Fruit fly (Drosophila melanogaster) whole organism, adult: ENCODE data around the gene alphaSnap.

Source experiments
- CG11617 ChIP-seq: fragments of 200-800 bp; sonication (Bioruptor generic); optimal IDR thresholded peaks from 2 replicates; lab custom pipeline; 2017; ENCODE audit warnings: mild to moderate bottlenecking, missing biosample characterization, missing genetic modification reagents, missing genetic modification characterization
- CG12768 ChIP-seq: fragments of 200-800 bp; sonication (Bioruptor generic); optimal IDR thresholded peaks from 2 replicates; lab custom pipeline; 2017; ENCODE audit warnings: missing biosample characterization, missing genetic modification characterization, mild to moderate bottlenecking, moderate library complexity, missing genetic modification reagents
- CG14711 ChIP-seq: fragments of 200-800 bp; sonication (Bioruptor generic); optimal IDR thresholded peaks from 2 replicates; lab custom pipeline; 2018; ENCODE audit warnings: missing biosample characterization, mild to moderate bottlenecking, missing genetic modification characterization, moderate library complexity
- CG1620 ChIP-seq: fragments of 200-800 bp; sonication (Bioruptor generic); optimal IDR thresholded peaks from 2 replicates; lab custom pipeline; 2016; ENCODE audit warnings: missing biosample characterization, missing genetic modification characterization
- CG33017 ChIP-seq: fragments of 200-800 bp; sonication (Bioruptor generic); optimal IDR thresholded peaks from 2 replicates; lab custom pipeline; 2018; ENCODE audit warnings: missing biosample characterization, mild to moderate bottlenecking, missing genetic modification characterization, moderate library complexity
- CG5204 ChIP-seq: fragments of 200-800 bp; sonication (Bioruptor generic); optimal IDR thresholded peaks from 2 replicates; lab custom pipeline; 2016; ENCODE audit warnings: missing biosample characterization, missing genetic modification characterization
- CG7045 ChIP-seq: fragments of 200-800 bp; sonication (Bioruptor generic); optimal IDR thresholded peaks from 2 replicates; lab custom pipeline; 2017; ENCODE audit warnings: missing biosample characterization, mild to moderate bottlenecking, missing genetic modification characterization
- CG7101 ChIP-seq: fragments of 200-800 bp; sonication (Bioruptor generic); optimal IDR thresholded peaks from 2 replicates; lab custom pipeline; 2018; ENCODE audit warnings: missing biosample characterization, mild to moderate bottlenecking, missing genetic modification characterization, moderate library complexity
- Clk ChIP-seq: fragments of 200-800 bp; sonication (Bioruptor generic); optimal IDR thresholded peaks from 2 replicates; lab custom pipeline; 2017; ENCODE audit warnings: missing biosample characterization, missing genetic modification characterization
- Crg-1 ChIP-seq: fragments of 200-800 bp; sonication (Bioruptor generic); optimal IDR thresholded peaks from 2 replicates; lab custom pipeline; 2016; ENCODE audit warnings: missing biosample characterization, missing genetic modification characterization
- Hr96 ChIP-seq: fragments of 200-800 bp; sonication (Bioruptor generic); optimal IDR thresholded peaks from 2 replicates; lab custom pipeline; 2016; ENCODE audit warnings: missing biosample characterization, missing genetic modification characterization
- Mnt ChIP-seq: fragments of 200-800 bp; sonication (Bioruptor generic); optimal IDR thresholded peaks from 2 replicates; lab custom pipeline; 2016; ENCODE audit warnings: missing biosample characterization, mild to moderate bottlenecking, missing genetic modification characterization
- bab1 ChIP-seq: fragments of 200-800 bp; sonication (Bioruptor generic); optimal IDR thresholded peaks from 3 replicates; lab custom pipeline; 2019; ENCODE audit warnings: missing biosample characterization, mild to moderate bottlenecking, missing genetic modification characterization, moderate library complexity
- cic ChIP-seq: fragments of 200-800 bp; sonication (Bioruptor generic); optimal IDR thresholded peaks from 2 replicates; lab custom pipeline; 2017; ENCODE audit warnings: missing biosample characterization, mild to moderate bottlenecking, missing genetic modification characterization, moderate library complexity
- cnc ChIP-seq, 2 experiments: fragments of >200 bp; optimal IDR thresholded peaks; 2 replicates each; lab custom pipeline; 2017
- kay ChIP-seq: fragments of 200-800 bp; sonication (Bioruptor generic); peaks from one replicate; lab custom pipeline; 2016; ENCODE audit warnings: missing biosample characterization, missing genetic modification characterization, borderline replicate concordance
- ovo ChIP-seq: fragments of 200-800 bp; sonication (Bioruptor generic); optimal IDR thresholded peaks from 2 replicates; lab custom pipeline; 2016; ENCODE audit warnings: missing biosample characterization, missing genetic modification characterization
- pad ChIP-seq: fragments of 200-800 bp; sonication (Bioruptor generic); optimal IDR thresholded peaks from 3 replicates; lab custom pipeline; 2017; ENCODE audit warnings: missing biosample characterization, missing genetic modification characterization, mild to moderate bottlenecking, moderate library complexity, missing genetic modification reagents
- tj ChIP-seq: fragments of 200-800 bp; sonication (Bioruptor generic); optimal IDR thresholded peaks from 3 replicates; lab custom pipeline; 2017; ENCODE audit warnings: missing biosample characterization, mild to moderate bottlenecking, missing genetic modification characterization, moderate library complexity
- toe ChIP-seq: fragments of 200-800 bp; sonication (Bioruptor generic); optimal IDR thresholded peaks from 2 replicates; lab custom pipeline; 2016; ENCODE audit warnings: missing biosample characterization, missing genetic modification characterization

Gene alphaSnap

DNA sequence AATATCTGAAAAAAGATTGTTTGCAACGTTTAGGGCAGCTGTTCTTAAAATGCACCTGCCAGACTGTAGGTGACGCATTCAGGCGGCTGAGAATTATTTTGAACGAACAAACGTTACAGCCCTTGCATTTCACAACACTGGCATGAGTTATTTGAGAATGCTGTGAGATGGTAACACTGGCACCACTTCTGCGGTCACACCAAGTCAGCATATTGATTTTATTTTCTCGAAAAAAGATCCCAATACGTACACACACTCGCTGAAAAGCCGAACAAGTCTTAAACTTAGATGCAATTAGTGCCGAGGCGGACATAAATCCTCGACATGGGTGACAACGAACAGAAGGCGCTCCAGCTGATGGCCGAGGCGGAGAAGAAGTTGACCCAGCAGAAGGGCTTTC, at the start of gene alphaSnap:
Gene alphaSnap, plus strand, starts transcription at position 164 of the 400 bp plus-strand sequence.
- peak; percentile 71 for TF ChIP-seq CG1620 (GFP tag; lab: Kevin White, UChicago)
- no peak for TF ChIP-seq CG33017 (tag; lab: Kevin White, UChicago)
- TF ChIP-seq CG7101 (tag; lab: Kevin White, UChicago): peak; percentile 45
- peak; percentile 15 for TF ChIP-seq toe (GFP tag; lab: Kevin White, UChicago)
- TF ChIP-seq Hr96 (GFP tag; lab: Kevin White, UChicago): peak; percentile 29
- TF ChIP-seq CG14711 (tag; lab: Kevin White, UChicago): peak; percentile 43
- peak; percentile 18 for TF ChIP-seq pad (GFP tag; lab: Kevin White, UChicago)
- TF ChIP-seq cic (GFP tag; lab: Kevin White, UChicago): no peak
- peak; percentile 29 for TF ChIP-seq Mnt (GFP tag; lab: Kevin White, UChicago)
- TF ChIP-seq CG11617 (GFP tag; lab: Kevin White, UChicago): no peak
- TF ChIP-seq tj (GFP tag; lab: Kevin White, UChicago): peak; percentile 6
- peak; percentile 63 for TF ChIP-seq Crg-1 (GFP tag; lab: Kevin White, UChicago)
- TF ChIP-seq kay (GFP tag; lab: Kevin White, UChicago): no peak
- TF ChIP-seq ovo (GFP tag; lab: Kevin White, UChicago): peak; percentile 15
- TF ChIP-seq bab1 (GFP tag; lab: Kevin White, UChicago): peak; percentile 43

DNA sequence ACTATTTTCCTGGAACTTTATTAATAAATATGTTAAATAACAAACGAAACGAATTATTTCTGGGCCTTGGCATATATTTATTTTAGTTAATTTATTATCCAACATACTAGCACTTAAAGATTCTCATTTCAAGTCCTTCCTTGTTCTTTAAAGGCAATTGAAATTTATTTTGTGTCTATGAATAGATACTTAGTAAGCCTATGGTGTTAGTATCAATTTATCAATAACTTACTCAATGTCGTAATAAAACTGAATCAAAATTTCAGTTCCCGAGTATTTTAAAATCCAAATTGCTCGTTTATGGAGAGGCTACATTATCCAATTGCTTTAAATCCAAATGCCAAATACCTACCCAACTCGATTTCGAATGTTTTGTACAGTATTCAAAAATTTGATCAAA, 47.9 kb upstream of the alphaSnap start, which contains the start of gene CG32228:
Gene CG32228, plus strand, starts transcription at position 301 of the 400 bp plus-strand sequence.
- TF ChIP-seq Hr96 (GFP tag; lab: Kevin White, UChicago): no peak
- no peak for TF ChIP-seq tj (GFP tag; lab: Kevin White, UChicago)
- no peak for TF ChIP-seq CG14711 (tag; lab: Kevin White, UChicago)
- TF ChIP-seq CG11617 (GFP tag; lab: Kevin White, UChicago): no peak
- no peak for TF ChIP-seq CG1620 (GFP tag; lab: Kevin White, UChicago)
- TF ChIP-seq kay (GFP tag; lab: Kevin White, UChicago): no peak
- no peak for TF ChIP-seq bab1 (GFP tag; lab: Kevin White, UChicago)
- no peak for TF ChIP-seq toe (GFP tag; lab: Kevin White, UChicago)
- no peak for TF ChIP-seq CG5204 (GFP tag; lab: Kevin White, UChicago)
- TF ChIP-seq Mnt (GFP tag; lab: Kevin White, UChicago): no peak
- no peak for TF ChIP-seq cic (GFP tag; lab: Kevin White, UChicago)
- TF ChIP-seq pad (GFP tag; lab: Kevin White, UChicago): no peak
- TF ChIP-seq cnc (optimal IDR thresholded peaks at IDR 0.05; lab: Kevin White, UChicago): no peak
- no peak for TF ChIP-seq ovo (GFP tag; lab: Kevin White, UChicago)
- TF ChIP-seq CG33017 (tag; lab: Kevin White, UChicago): no peak
- TF ChIP-seq Clk (GFP tag; lab: Kevin White, UChicago): no peak
- TF ChIP-seq CG7045 (GFP tag; lab: Kevin White, UChicago): no peak
- no peak for TF ChIP-seq Crg-1 (GFP tag; lab: Kevin White, UChicago)
- no peak for TF ChIP-seq CG12768 (GFP tag; lab: Kevin White, UChicago)
- no peak for TF ChIP-seq CG7101 (tag; lab: Kevin White, UChicago)

DNA sequence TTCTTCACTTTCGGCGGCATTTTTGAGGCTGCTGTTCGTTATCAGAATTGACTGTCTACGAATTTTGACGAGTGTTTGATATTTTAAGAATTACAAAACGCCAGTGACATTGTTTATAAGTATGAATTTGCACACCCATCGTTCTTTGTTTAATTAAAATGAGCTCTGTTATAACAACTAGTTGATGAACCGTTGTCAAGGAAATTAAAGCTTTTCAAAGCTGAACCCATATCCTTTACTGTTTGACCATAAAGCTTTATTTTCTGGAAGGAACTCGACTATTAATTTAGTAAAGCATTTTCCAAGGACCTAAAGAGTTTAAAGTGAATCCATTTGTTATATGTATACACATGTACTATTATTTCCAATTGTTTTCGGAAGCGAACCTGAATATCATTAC, 38.2 kb upstream of the alphaSnap start, which contains the start of gene CG17122:
Gene CG17122, minus strand, starts transcription at position 101 of the 400 bp plus-strand sequence.
- TF ChIP-seq Mnt (GFP tag; lab: Kevin White, UChicago) (no peak), CG7045 (GFP tag; lab: Kevin White, UChicago) (no peak), cic (GFP tag; lab: Kevin White, UChicago) (no peak), CG14711 (tag; lab: Kevin White, UChicago) (no peak), ovo (GFP tag; lab: Kevin White, UChicago) (no peak), CG33017 (tag; lab: Kevin White, UChicago) (no peak), Clk (GFP tag; lab: Kevin White, UChicago) (no peak), Hr96 (GFP tag; lab: Kevin White, UChicago) (no peak)

DNA sequence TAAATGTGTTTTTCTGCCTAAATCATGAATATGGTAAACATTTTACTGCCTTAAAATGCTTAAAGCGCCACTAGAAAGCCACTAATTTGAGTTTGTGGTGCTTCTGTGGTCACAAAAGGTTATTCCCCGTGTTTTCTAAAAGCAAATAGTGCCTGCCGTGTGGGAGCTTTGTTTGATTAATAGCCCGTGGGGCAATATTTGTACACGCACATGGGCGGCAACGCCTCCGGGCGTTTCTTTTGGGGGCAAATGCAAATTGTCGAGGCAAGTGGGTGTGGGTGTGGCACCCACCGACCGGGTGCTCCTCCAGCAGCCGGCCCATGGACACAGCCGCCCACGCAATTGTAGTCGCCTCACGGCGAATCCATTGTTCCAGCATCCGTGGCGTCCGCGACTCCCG, 37.5 kb upstream of the alphaSnap start:
- TF ChIP-seq CG33017 (tag; lab: Kevin White, UChicago): no peak
- no peak for TF ChIP-seq Clk (GFP tag; lab: Kevin White, UChicago)
- no peak for TF ChIP-seq CG5204 (GFP tag; lab: Kevin White, UChicago)
- no peak for TF ChIP-seq CG12768 (GFP tag; lab: Kevin White, UChicago)

DNA sequence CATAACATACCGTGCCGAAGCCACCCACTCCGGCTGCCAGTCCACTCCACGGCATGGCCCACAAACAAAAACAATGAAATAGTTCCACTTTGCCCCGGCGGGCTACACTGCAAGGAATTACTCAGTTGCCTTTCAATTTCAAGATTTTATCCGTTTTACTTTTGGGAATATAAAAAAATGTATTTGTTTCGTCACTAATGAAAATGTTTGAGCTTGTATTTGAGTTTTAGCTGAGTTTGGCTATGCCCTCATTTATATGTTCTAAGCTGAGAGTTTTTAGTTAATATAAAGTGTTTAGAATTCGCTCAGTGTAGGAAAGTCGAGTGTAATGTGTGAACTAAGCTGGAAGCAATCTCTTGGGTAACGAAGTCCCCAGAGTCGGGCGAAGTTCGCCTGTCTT, 36.8 kb upstream of the alphaSnap start:
- TF ChIP-seq CG1620 (GFP tag; lab: Kevin White, UChicago) (no peak), cic (GFP tag; lab: Kevin White, UChicago) (no peak), CG33017 (tag; lab: Kevin White, UChicago) (no peak), CG5204 (GFP tag; lab: Kevin White, UChicago) (no peak), pad (GFP tag; lab: Kevin White, UChicago) (no peak), Hr96 (GFP tag; lab: Kevin White, UChicago) (no peak)

DNA sequence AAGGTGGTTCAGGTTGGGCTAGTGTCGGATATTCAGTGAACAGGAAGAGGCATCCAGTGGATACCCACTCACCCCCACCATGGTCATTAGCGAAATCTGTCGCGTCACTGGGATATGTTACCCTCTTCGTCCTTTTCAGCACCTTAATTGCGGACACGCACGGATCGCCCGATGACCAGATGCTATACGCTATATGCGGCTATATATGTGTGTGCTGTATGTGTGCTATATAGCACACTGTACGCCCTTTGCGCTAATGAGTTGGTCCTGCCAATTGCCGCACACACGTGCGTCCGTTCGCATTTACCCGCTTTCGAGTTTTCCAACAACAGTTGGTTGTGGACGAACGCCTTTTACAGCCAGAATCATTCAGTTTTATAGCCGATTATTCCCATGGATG, 32.2 kb upstream of the alphaSnap start:
- TF ChIP-seq Crg-1 (GFP tag; lab: Kevin White, UChicago) (no peak), cic (GFP tag; lab: Kevin White, UChicago) (no peak), CG7101 (tag; lab: Kevin White, UChicago) (no peak), Clk (GFP tag; lab: Kevin White, UChicago) (no peak), bab1 (GFP tag; lab: Kevin White, UChicago) (no peak), CG33017 (tag; lab: Kevin White, UChicago) (no peak), CG7045 (GFP tag; lab: Kevin White, UChicago) (no peak), CG5204 (GFP tag; lab: Kevin White, UChicago) (no peak), toe (GFP tag; lab: Kevin White, UChicago) (no peak), CG14711 (tag; lab: Kevin White, UChicago) (no peak), Hr96 (GFP tag; lab: Kevin White, UChicago) (no peak), tj (GFP tag; lab: Kevin White, UChicago) (no peak), CG1620 (GFP tag; lab: Kevin White, UChicago) (no peak), kay (GFP tag; lab: Kevin White, UChicago) (no peak), Mnt (GFP tag; lab: Kevin White, UChicago) (no peak), CG11617 (GFP tag; lab: Kevin White, UChicago) (no peak), cnc (optimal IDR thresholded peaks at IDR 0.05; lab: Kevin White, UChicago) (no peak)
